Fruit fly (Drosophila melanogaster) whole organism, wandering third instar larva: Measurements from ENCODE around the gene CG33080.

Experiments used
- Abd-B ChIP-seq: fragments of >200 bp; optimal IDR thresholded peaks from 2 replicates; lab custom pipeline; 2017; ENCODE audit warnings: missing biosample characterization, missing genetic modification characterization
- GATAd ChIP-seq: sonication (Bioruptor generic); optimal IDR thresholded peaks from 2 replicates; lab custom pipeline; 2016; ENCODE audit warnings: missing biosample characterization, missing genetic modification characterization
- Hr78 ChIP-seq: fragments of >200 bp; optimal IDR thresholded peaks from 2 replicates; lab custom pipeline; 2017; ENCODE audit warnings: missing biosample characterization, missing genetic modification characterization
- Myc ChIP-seq: fragments of >200 bp; optimal IDR thresholded peaks from 2 replicates; lab custom pipeline; 2017
- OdsH ChIP-seq: fragments of 200-800 bp; sonication (Bioruptor generic); optimal IDR thresholded peaks from 2 replicates; lab custom pipeline; 2016; ENCODE audit warnings: missing biosample characterization, mild to moderate bottlenecking, missing genetic modification characterization
- Sp1 ChIP-seq: fragments of 200-800 bp; sonication (Bioruptor generic); optimal IDR thresholded peaks from 3 replicates; lab custom pipeline; 2019; ENCODE audit warnings: missing biosample characterization, mild to moderate bottlenecking, missing genetic modification characterization, moderate library complexity
- Vsx2 ChIP-seq: fragments of 200-300, 225-300 bp; sonication (Bioruptor generic); optimal IDR thresholded peaks from 2 replicates; lab custom pipeline; 2018; ENCODE audit warnings: missing biosample characterization, missing genetic modification characterization; ENCODE audit not compliant: partially characterized antibody
- br ChIP-seq: fragments of 200-800 bp; sonication (Bioruptor generic); optimal IDR thresholded peaks from 2 replicates; lab custom pipeline; 2016; ENCODE audit warnings: missing biosample characterization, missing genetic modification characterization
- dmrt93B ChIP-seq: fragments of 200-800 bp; sonication (Bioruptor generic); optimal IDR thresholded peaks from 2 replicates; lab custom pipeline; 2018; ENCODE audit warnings: missing biosample characterization, mild to moderate bottlenecking, missing genetic modification characterization
- jim ChIP-seq: fragments of 175-275, 200-325 bp; sonication (Bioruptor generic); optimal IDR thresholded peaks from 2 replicates; lab custom pipeline; 2016; ENCODE audit warnings: missing biosample characterization, mild to moderate bottlenecking, missing genetic modification characterization
- tai ChIP-seq: sonication (Bioruptor generic); optimal IDR thresholded peaks from 2 replicates; lab custom pipeline; 2016; ENCODE audit warnings: missing biosample characterization, missing genetic modification characterization
- usp ChIP-seq: fragments of >200 bp; optimal IDR thresholded peaks from 2 replicates; lab custom pipeline; 2017; ENCODE audit warnings: missing biosample characterization, missing genetic modification characterization

DNA sequence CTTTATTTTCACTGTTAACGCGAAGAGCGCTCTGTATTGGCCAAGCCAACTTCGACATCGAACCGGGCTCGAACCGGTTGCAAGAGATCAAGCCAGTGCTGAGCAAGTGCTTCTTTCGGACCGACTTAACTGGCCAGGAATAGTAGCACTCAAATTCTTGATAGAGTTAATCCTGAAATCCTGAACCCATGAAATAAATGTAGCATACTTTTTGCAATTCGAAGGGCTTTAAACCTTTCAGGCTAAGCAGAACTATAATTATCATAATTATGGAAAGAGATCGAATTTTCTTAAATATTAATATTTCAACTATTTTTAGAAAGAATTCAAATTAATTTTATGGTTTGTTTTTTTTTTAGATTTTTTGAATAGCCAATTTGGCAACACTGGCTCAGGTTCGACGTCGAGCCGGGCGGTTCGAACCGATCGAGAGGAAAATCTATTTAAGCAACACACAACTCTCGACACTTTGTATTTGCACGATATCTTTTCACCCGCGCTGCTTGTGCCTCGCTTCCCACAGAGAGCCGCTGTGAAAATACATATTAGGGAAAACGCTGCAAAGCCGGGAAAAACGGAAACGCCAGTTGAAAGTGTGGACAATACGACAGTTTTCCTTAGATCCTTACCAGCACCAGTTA is 19.4 kb downstream of the CG33080 start, which contains the start of gene AdamTS-B:
- no peak for TF ChIP-seq Hr78 (GFP tag; lab: Kevin White, UChicago)
- peak; percentile 52 for TF ChIP-seq dmrt93B
- no peak for TF ChIP-seq jim
- peak; percentile 59 for TF ChIP-seq Sp1 (GFP tag; lab: Kevin White, UChicago)
- TF ChIP-seq Vsx2: no peak
- TF ChIP-seq Abd-B (GFP tag; lab: Kevin White, UChicago): no peak
- TF ChIP-seq OdsH (GFP tag; lab: Kevin White, UChicago): peak; percentile 60
- TF ChIP-seq tai (GFP tag; lab: Kevin White, UChicago): no peak
- peak; percentile 47 for TF ChIP-seq br (GFP tag; lab: Kevin White, UChicago)
- TF ChIP-seq Myc (lab: Kevin White, UChicago): peak; percentile 94
- TF ChIP-seq usp (GFP tag; lab: Kevin White, UChicago): no peak
- TF ChIP-seq GATAd (GFP tag; lab: Kevin White, UChicago): no peak
